Worm (Caenorhabditis elegans) whole organism, early embryonic: ENCODE data around the gene nhr-8.

Source experiments
- B0310.2 ChIP-seq: sonication (generic microtip); optimal IDR thresholded peaks from 2 replicates; lab custom pipeline; 2016; ENCODE audit warnings: mild to moderate bottlenecking, missing genetic modification characterization, missing compliant biosample characterization
- F13C5.2 ChIP-seq: sonication (generic microtip); optimal IDR thresholded peaks from 2 replicates; lab custom pipeline; 2017; ENCODE audit warnings: mild to moderate bottlenecking, missing genetic modification characterization, inconsistent platforms, missing compliant biosample characterization
- aly-1 ChIP-seq: sonication (generic microtip); optimal IDR thresholded peaks from 2 replicates; lab custom pipeline; 2016; ENCODE audit warnings: missing genetic modification characterization, missing compliant biosample characterization
- ama-1 ChIP-seq: fragments of 150-350 bp; optimal IDR thresholded peaks from 2 replicates; lab custom pipeline; 2014
- ceh-13 ChIP-seq: fragments of 200-800 bp; sonication (Bioruptor generic); optimal IDR thresholded peaks from 2 replicates; lab custom pipeline; 2018; ENCODE audit warnings: mild to moderate bottlenecking, missing genetic modification characterization, missing compliant biosample characterization
- ceh-36 ChIP-seq: sonication (generic microtip); optimal IDR thresholded peaks from 2 replicates; lab custom pipeline; 2016; ENCODE audit warnings: missing genetic modification characterization, inconsistent platforms, missing compliant biosample characterization
- ets-7 ChIP-seq: sonication (generic microtip); optimal IDR thresholded peaks from 2 replicates; lab custom pipeline; 2016; ENCODE audit warnings: missing genotype, missing genetic modification characterization, missing compliant biosample characterization
- flt-1 ChIP-seq: fragments of 200-800 bp; sonication (Bioruptor generic); IDR thresholded peaks from 2 replicates; pipeline ENCODE4 v1.3.6; 2022; ENCODE audit warnings: missing genetic modification characterization, missing compliant biosample characterization
- hmbx-1 ChIP-seq: sonication (generic microtip); optimal IDR thresholded peaks from 2 replicates; lab custom pipeline; 2016; ENCODE audit warnings: mild to moderate bottlenecking, missing genetic modification characterization, missing compliant biosample characterization
- hmg-4 ChIP-seq: fragments of 200-800 bp; sonication (Bioruptor generic); optimal IDR thresholded peaks from 2 replicates; lab custom pipeline; 2018; ENCODE audit warnings: mild to moderate bottlenecking, missing genetic modification characterization, missing compliant biosample characterization
- hnd-1 ChIP-seq: sonication (generic microtip); optimal IDR thresholded peaks from 2 replicates; lab custom pipeline; 2016; ENCODE audit warnings: missing genetic modification characterization, missing compliant biosample characterization
- pes-1 ChIP-seq: fragments of 200-800 bp; sonication (Bioruptor generic); IDR thresholded peaks from 2 replicates; pipeline ENCODE4 v1.3.6; 2022; ENCODE audit warnings: missing genetic modification reagents, missing genetic modification characterization, missing compliant biosample characterization
- scrt-1 ChIP-seq: fragments of 200-800 bp; sonication (Bioruptor generic); IDR thresholded peaks from 2 replicates; pipeline ENCODE4 v1.3.6; 2022; ENCODE audit warnings: missing genetic modification characterization, missing compliant biosample characterization
- sea-1 ChIP-seq: fragments of 200-800 bp; sonication (Bioruptor generic); conservative IDR thresholded peaks from 2 replicates; pipeline ENCODE4 v1.3.6; 2022; ENCODE audit warnings: missing genetic modification characterization, missing compliant biosample characterization
- tbx-11 ChIP-seq: fragments of 200-800 bp; sonication (Bioruptor generic); IDR thresholded peaks from 2 replicates; pipeline ENCODE4 v1.3.6; 2022; ENCODE audit warnings: missing genetic modification characterization, missing compliant biosample characterization
- tbx-37 ChIP-seq: fragments of 200-800 bp; sonication (Bioruptor generic); conservative IDR thresholded peaks from 2 replicates; pipeline ENCODE4 v1.3.6; 2022; ENCODE audit warnings: missing genetic modification reagents, missing genetic modification characterization, missing compliant biosample characterization
- tra-4 ChIP-seq: sonication (generic microtip); optimal IDR thresholded peaks from 2 replicates; lab custom pipeline; 2017; ENCODE audit warnings: missing genetic modification characterization, missing compliant biosample characterization

Gene nhr-8

ce11 chrIV:7724912-7725311 is 14.1 kb downstream of the nhr-8 start:
- TF ChIP-seq ama-1 (lab: Kevin White, UChicago) (no peak), tra-4 (tag; lab: Kevin White, UChicago) (no peak), ets-7 (tag; lab: Kevin White, UChicago) (no peak), tbx-37 (no peak), scrt-1 (GFP tag; lab: Robert Waterston, UW) (no peak), tbx-11 (GFP tag; lab: Robert Waterston, UW) (no peak), aly-1 (tag; lab: Kevin White, UChicago) (no peak), sea-1 (GFP tag; lab: Robert Waterston, UW) (no peak), hmbx-1 (tag; lab: Kevin White, UChicago) (no peak), hmg-4 (GFP tag; lab: Kevin White, UChicago) (no peak), ceh-13 (no peak), B0310.2 (tag; lab: Kevin White, UChicago) (no peak)

DNA sequence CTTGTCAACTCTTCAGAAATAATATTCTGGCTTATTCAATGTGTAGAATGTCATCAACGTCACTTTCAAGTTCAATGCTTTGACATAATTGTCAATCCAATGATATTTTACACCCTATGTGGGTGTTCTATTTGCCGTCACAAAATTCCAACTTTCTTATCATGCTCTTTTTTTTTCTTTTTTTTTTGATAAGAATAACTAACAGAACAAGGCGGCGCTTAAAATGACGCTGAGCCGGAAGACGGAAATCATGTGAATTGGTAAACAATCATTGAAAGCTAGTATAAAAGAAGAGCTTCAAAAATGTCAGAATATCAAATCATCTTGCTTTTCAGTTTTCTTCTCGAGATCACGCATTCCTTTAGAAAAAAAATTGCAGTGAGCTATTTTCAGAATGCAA is 15.5 kb downstream of the nhr-8 start, which contains the start of gene C50F7.5:
TSS of gene C50F7.5 (plus strand) at position 395 of the 400 bp plus-strand sequence.
- TF ChIP-seq scrt-1 (GFP tag; lab: Robert Waterston, UW) (no peak), F13C5.2 (tag; lab: Kevin White, UChicago) (no peak)

- TF ChIP-seq ceh-36 (tag; lab: Kevin White, UChicago), result no peak
These were observed 16.5 kb downstream of the nhr-8 start for ce11 chrIV:7727258-7727657.

- no peak for TF ChIP-seq hmbx-1 (tag; lab: Kevin White, UChicago)
- no peak for TF ChIP-seq ets-7 (tag; lab: Kevin White, UChicago)
- TF ChIP-seq tra-4 (tag; lab: Kevin White, UChicago), result no peak
- TF ChIP-seq pes-1 (GFP tag; lab: Robert Waterston, UW), result no peak
- TF ChIP-seq hmg-4 (GFP tag; lab: Kevin White, UChicago), result no peak
These were observed 17.7 kb downstream of the nhr-8 start, which contains the start of gene sucg-1 for ce11 chrIV:7728402-7728963. Gene sucg-1, plus strand, starts transcription at chrIV:7728913.

DNA sequence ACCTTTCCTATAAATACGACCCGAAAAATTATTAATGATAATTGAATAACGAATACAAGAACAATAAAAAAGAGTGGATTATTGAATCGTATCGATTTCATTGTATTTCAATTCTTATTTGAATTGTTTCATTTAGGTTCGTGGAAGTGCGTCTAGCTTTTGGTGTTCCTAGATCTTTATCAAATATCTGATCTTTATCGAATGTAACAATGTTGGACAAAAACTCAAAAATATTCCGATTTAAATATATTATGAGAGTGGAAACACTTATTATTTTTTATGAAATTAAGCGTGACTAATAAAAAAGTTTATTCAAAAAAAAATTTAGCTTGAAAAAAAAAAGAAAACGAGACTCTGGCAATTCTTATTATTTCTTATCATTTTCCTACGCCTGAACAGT is 21.2 kb downstream of the nhr-8 start, which contains the start of the genes C50F7.9 and C50F7.3:
TSS of gene C50F7.9 (minus strand) at position 101 of the 400 bp plus-strand sequence.
TSS of gene C50F7.3 (plus strand) at position 370 of the 400 bp plus-strand sequence.
- TF ChIP-seq F13C5.2 (tag; lab: Kevin White, UChicago) (no peak), pes-1 (GFP tag; lab: Robert Waterston, UW) (no peak), ets-7 (tag; lab: Kevin White, UChicago) (no peak), flt-1 (no peak), hmg-4 (GFP tag; lab: Kevin White, UChicago) (no peak), tra-4 (tag; lab: Kevin White, UChicago) (no peak), aly-1 (tag; lab: Kevin White, UChicago) (no peak), ama-1 (lab: Kevin White, UChicago) (no peak), sea-1 (GFP tag; lab: Robert Waterston, UW) (no peak), hnd-1 (tag; lab: Kevin White, UChicago) (no peak), ceh-36 (tag; lab: Kevin White, UChicago) (no peak), scrt-1 (GFP tag; lab: Robert Waterston, UW) (no peak), tbx-11 (GFP tag; lab: Robert Waterston, UW) (no peak), hmbx-1 (tag; lab: Kevin White, UChicago) (no peak), ceh-13 (no peak), tbx-37 (no peak)

DNA sequence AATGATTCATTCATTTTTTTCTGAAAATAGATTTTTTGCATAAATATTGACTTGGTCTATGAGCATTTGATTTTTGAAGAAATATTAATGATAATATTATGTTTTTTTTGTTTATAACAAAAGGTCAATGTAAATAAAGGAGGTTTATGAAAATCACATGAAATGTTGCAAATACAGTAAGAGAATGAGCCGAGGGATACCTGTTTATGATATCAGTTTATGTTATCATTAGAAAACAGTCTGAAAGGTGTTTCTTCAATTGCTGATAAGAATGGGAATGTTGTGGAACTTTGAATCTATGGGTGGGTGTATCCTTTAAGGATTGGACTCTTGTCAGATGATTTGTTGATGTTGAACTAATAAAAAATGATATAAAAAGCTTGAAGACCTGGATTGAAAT is 23.4 kb downstream of the nhr-8 start:
- no peak for TF ChIP-seq ceh-13
- TF ChIP-seq ama-1 (lab: Kevin White, UChicago), result no peak
- no peak for TF ChIP-seq flt-1
- no peak for TF ChIP-seq tbx-37
- no peak for TF ChIP-seq tra-4 (tag; lab: Kevin White, UChicago)
- TF ChIP-seq B0310.2 (tag; lab: Kevin White, UChicago), result no peak
- no peak for TF ChIP-seq pes-1 (GFP tag; lab: Robert Waterston, UW)
- TF ChIP-seq tbx-11 (GFP tag; lab: Robert Waterston, UW), result no peak
- TF ChIP-seq aly-1 (tag; lab: Kevin White, UChicago), result no peak
- TF ChIP-seq hmg-4 (GFP tag; lab: Kevin White, UChicago), result no peak
- no peak for TF ChIP-seq hmbx-1 (tag; lab: Kevin White, UChicago)
- TF ChIP-seq scrt-1 (GFP tag; lab: Robert Waterston, UW), result no peak
- TF ChIP-seq sea-1 (GFP tag; lab: Robert Waterston, UW), result no peak

- no peak for TF ChIP-seq flt-1
- no peak for TF ChIP-seq ama-1 (lab: Kevin White, UChicago)
- TF ChIP-seq pes-1 (GFP tag; lab: Robert Waterston, UW), result no peak
- no peak for TF ChIP-seq B0310.2 (tag; lab: Kevin White, UChicago)
- TF ChIP-seq hnd-1 (tag; lab: Kevin White, UChicago), result no peak
- TF ChIP-seq scrt-1 (GFP tag; lab: Robert Waterston, UW), result no peak
- TF ChIP-seq tbx-37, result no peak
- TF ChIP-seq F13C5.2 (tag; lab: Kevin White, UChicago), result no peak
- no peak for TF ChIP-seq ets-7 (tag; lab: Kevin White, UChicago)
- no peak for TF ChIP-seq hmg-4 (GFP tag; lab: Kevin White, UChicago)
- TF ChIP-seq aly-1 (tag; lab: Kevin White, UChicago), result no peak
- no peak for TF ChIP-seq tra-4 (tag; lab: Kevin White, UChicago)
- no peak for TF ChIP-seq hmbx-1 (tag; lab: Kevin White, UChicago)
- TF ChIP-seq ceh-36 (tag; lab: Kevin White, UChicago), result no peak
- no peak for TF ChIP-seq tbx-11 (GFP tag; lab: Robert Waterston, UW)
- TF ChIP-seq ceh-13, result no peak
- TF ChIP-seq sea-1 (GFP tag; lab: Robert Waterston, UW), result no peak
These were observed 23.8 kb downstream of the nhr-8 start, which contains the start of gene clx-1 for ce11 chrIV:7734619-7735018. Gene clx-1, plus strand, starts transcription at chrIV:7734648.
